In genomic region chrIV:16112855-16113254, ce11 we compare ENCODE assay signal across 2 worm cellular contexts.
TF ChIP-seq lines count a peak whose summit lies in the region.
"Not testable (repeated sequence)": the region's sequence is repeated elsewhere in the genome, so short reads cannot be mapped to it uniquely, and the experiment has no call there.

No protein-coding gene starts in this region.

TF ChIP-seq in whole organism, L4 larva, 104 proteins besides CTCF, POLR2A, EP300 and RAD21:
- TF ChIP-seq mdt-29 (GFP tag; IDR thresholded peaks at IDR 0.05; lab: Robert Waterston, UW) (0 out of 2 replicates have a peak, but pooled peaks have one; percentile 25), snpc-1.2 (GFP tag; IDR thresholded peaks at IDR 0.05; lab: Robert Waterston, UW) (peak; percentile 89)

TF ChIP-seq in whole organism, young adult, 124 proteins besides CTCF, POLR2A, EP300 and RAD21:
- not testable (repeated sequence) for TF ChIP-seq snpc-4 (GFP tag; optimal IDR thresholded peaks at IDR 0.05; lab: Kevin White, UChicago)
- TF ChIP-seq snpc-4 (tag; optimal IDR thresholded peaks at IDR 0.05; lab: Kevin White, UChicago) (peak in 2 of 4 experiments; percentile 52 to 89), attf-6 (GFP tag; IDR thresholded peaks at IDR 0.05; lab: Robert Waterston, UW) (peak; percentile 75)
TF ChIP-seq in whole organism, young adult: peak in this region for 2; not testable (repeated sequence) for 122.
